Worm (Caenorhabditis elegans) whole organism, early embryonic: ENCODE results near the gene tat-6.

Experiments used
- B0310.2 ChIP-seq: sonication (generic microtip); optimal IDR thresholded peaks from 2 replicates; lab custom pipeline; 2016; ENCODE audit warnings: mild to moderate bottlenecking, missing genetic modification characterization, missing compliant biosample characterization
- F13C5.2 ChIP-seq: sonication (generic microtip); optimal IDR thresholded peaks from 2 replicates; lab custom pipeline; 2017; ENCODE audit warnings: mild to moderate bottlenecking, missing genetic modification characterization, inconsistent platforms, missing compliant biosample characterization
- flt-1 ChIP-seq: fragments of 200-800 bp; sonication (Bioruptor generic); IDR thresholded peaks from 2 replicates; pipeline ENCODE4 v1.3.6; 2022; ENCODE audit warnings: missing genetic modification characterization, missing compliant biosample characterization
- hmg-4 ChIP-seq: fragments of 200-800 bp; sonication (Bioruptor generic); optimal IDR thresholded peaks from 2 replicates; lab custom pipeline; 2018; ENCODE audit warnings: mild to moderate bottlenecking, missing genetic modification characterization, missing compliant biosample characterization
- pes-1 ChIP-seq: fragments of 200-800 bp; sonication (Bioruptor generic); IDR thresholded peaks from 2 replicates; pipeline ENCODE4 v1.3.6; 2022; ENCODE audit warnings: missing genetic modification reagents, missing genetic modification characterization, missing compliant biosample characterization
- scrt-1 ChIP-seq: fragments of 200-800 bp; sonication (Bioruptor generic); IDR thresholded peaks from 2 replicates; pipeline ENCODE4 v1.3.6; 2022; ENCODE audit warnings: missing genetic modification characterization, missing compliant biosample characterization
- sea-1 ChIP-seq: fragments of 200-800 bp; sonication (Bioruptor generic); conservative IDR thresholded peaks from 2 replicates; pipeline ENCODE4 v1.3.6; 2022; ENCODE audit warnings: missing genetic modification characterization, missing compliant biosample characterization
- tbx-11 ChIP-seq: fragments of 200-800 bp; sonication (Bioruptor generic); IDR thresholded peaks from 2 replicates; pipeline ENCODE4 v1.3.6; 2022; ENCODE audit warnings: missing genetic modification characterization, missing compliant biosample characterization
- tbx-37 ChIP-seq: fragments of 200-800 bp; sonication (Bioruptor generic); conservative IDR thresholded peaks from 2 replicates; pipeline ENCODE4 v1.3.6; 2022; ENCODE audit warnings: missing genetic modification reagents, missing genetic modification characterization, missing compliant biosample characterization

- no peak for TF ChIP-seq tbx-37 (GFP tag; lab: Robert Waterston, UW)
- no peak for TF ChIP-seq pes-1 (GFP tag; lab: Robert Waterston, UW)
- TF ChIP-seq sea-1 (GFP tag; lab: Robert Waterston, UW): no peak
- TF ChIP-seq hmg-4 (GFP tag; lab: Kevin White, UChicago): no peak
- no peak for TF ChIP-seq tbx-11 (GFP tag; lab: Robert Waterston, UW)
- TF ChIP-seq scrt-1 (GFP tag; lab: Robert Waterston, UW): no peak
- no peak for TF ChIP-seq F13C5.2
- TF ChIP-seq flt-1 (GFP tag; lab: Robert Waterston, UW): no peak
- TF ChIP-seq B0310.2 (tag; lab: Kevin White, UChicago): no peak
Measured at ce11 chrV:3166260-3166659, 37.4 kb downstream of the tat-6 start, which contains the start of gene C36C5.4.
